Worm (Caenorhabditis elegans): Measurements from ENCODE around the gene C46A5.4.

The C46A5.4 gene

ce11 chrIV:7736616-7737015 is 20.5 kb downstream of the C46A5.4 start:
- TF ChIP-seq ama-1 (optimal IDR thresholded peaks at IDR 0.05) (no peak), unc-130 (tag; optimal IDR thresholded peaks at IDR 0.05) (no peak), elt-2 (tag; optimal IDR thresholded peaks at IDR 0.05) (no peak), tbx-2 (tag; optimal IDR thresholded peaks at IDR 0.05) (peak; percentile 39), egl-13 (tag; optimal IDR thresholded peaks at IDR 0.05) (no peak), hlh-17 (GFP tag; optimal IDR thresholded peaks at IDR 0.05; ENCODE audit: borderline replicate concordance) (no peak), fos-1 (tag; optimal IDR thresholded peaks at IDR 0.05) (no peak), dpl-1 (GFP tag; optimal IDR thresholded peaks at IDR 0.05) (no peak), unc-30 (tag; optimal IDR thresholded peaks at IDR 0.05) (no peak), unc-86 (tag; optimal IDR thresholded peaks at IDR 0.05) (no peak), irx-1 (tag; optimal IDR thresholded peaks at IDR 0.05) (no peak), unc-62 (GFP tag; optimal IDR thresholded peaks at IDR 0.05) (no peak), grh-1 (GFP tag; IDR thresholded peaks at IDR 0.05) (no peak), lin-14 (GFP tag; optimal IDR thresholded peaks at IDR 0.05) (peak; percentile 66), nhr-84 (tag; optimal IDR thresholded peaks at IDR 0.05) (no peak)

ce11 chrIV:7734619-7735018 is 22.5 kb downstream of the C46A5.4 start, which contains the start of gene clx-1:
Gene clx-1, plus strand, starts transcription at chrIV:7734648.
- TF ChIP-seq fkh-4 (tag; optimal IDR thresholded peaks at IDR 0.05; ENCODE audit: borderline replicate concordance) (no peak), dsc-1 (tag; optimal IDR thresholded peaks at IDR 0.05) (no peak), grh-1 (GFP tag; IDR thresholded peaks at IDR 0.05) (no peak), efl-1 (optimal IDR thresholded peaks at IDR 0.05) (no peak), efl-1 (GFP tag; optimal IDR thresholded peaks at IDR 0.05 in 1 of 2) (no peak), nhr-237 (tag; optimal IDR thresholded peaks at IDR 0.05) (no peak), nhr-11 (tag; optimal IDR thresholded peaks at IDR 0.05) (no peak)

DNA sequence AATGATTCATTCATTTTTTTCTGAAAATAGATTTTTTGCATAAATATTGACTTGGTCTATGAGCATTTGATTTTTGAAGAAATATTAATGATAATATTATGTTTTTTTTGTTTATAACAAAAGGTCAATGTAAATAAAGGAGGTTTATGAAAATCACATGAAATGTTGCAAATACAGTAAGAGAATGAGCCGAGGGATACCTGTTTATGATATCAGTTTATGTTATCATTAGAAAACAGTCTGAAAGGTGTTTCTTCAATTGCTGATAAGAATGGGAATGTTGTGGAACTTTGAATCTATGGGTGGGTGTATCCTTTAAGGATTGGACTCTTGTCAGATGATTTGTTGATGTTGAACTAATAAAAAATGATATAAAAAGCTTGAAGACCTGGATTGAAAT is 23.0 kb downstream of the C46A5.4 start:
- no peak for TF ChIP-seq nhr-85 (tag)
- no peak for TF ChIP-seq alr-1 (tag; optimal IDR thresholded peaks at IDR 0.05; ENCODE audit: borderline replicate concordance)
- no peak for TF ChIP-seq zip-4 (GFP tag; optimal IDR thresholded peaks at IDR 0.05)
- TF ChIP-seq nhr-20 (tag; optimal IDR thresholded peaks at IDR 0.05) = no peak
- TF ChIP-seq lir-3 (tag; optimal IDR thresholded peaks at IDR 0.05; ENCODE audit: poor library complexity) = no peak
- TF ChIP-seq tbx-2 (tag; optimal IDR thresholded peaks at IDR 0.05) = no peak
- no peak for TF ChIP-seq dsc-1 (tag; optimal IDR thresholded peaks at IDR 0.05)
- TF ChIP-seq swsn-7 (tag; optimal IDR thresholded peaks at IDR 0.05) = no peak
- TF ChIP-seq ceh-82 (tag; optimal IDR thresholded peaks at IDR 0.05) = no peak
- TF ChIP-seq mab-9 (GFP tag; IDR thresholded peaks at IDR 0.05) = no peak
- TF ChIP-seq lin-13 (GFP tag; optimal IDR thresholded peaks at IDR 0.05) = no peak
- TF ChIP-seq lin-15B (tag; optimal IDR thresholded peaks at IDR 0.05) = no peak
- no peak for TF ChIP-seq aha-1 (tag; optimal IDR thresholded peaks at IDR 0.05)
- no peak for TF ChIP-seq rnt-1 (tag; optimal IDR thresholded peaks at IDR 0.05)
- no peak for TF ChIP-seq blmp-1 (tag; optimal IDR thresholded peaks at IDR 0.05)
- no peak for TF ChIP-seq irx-1 (tag; optimal IDR thresholded peaks at IDR 0.05)
- TF ChIP-seq fkh-8 (tag; optimal IDR thresholded peaks at IDR 0.05) = no peak

DNA sequence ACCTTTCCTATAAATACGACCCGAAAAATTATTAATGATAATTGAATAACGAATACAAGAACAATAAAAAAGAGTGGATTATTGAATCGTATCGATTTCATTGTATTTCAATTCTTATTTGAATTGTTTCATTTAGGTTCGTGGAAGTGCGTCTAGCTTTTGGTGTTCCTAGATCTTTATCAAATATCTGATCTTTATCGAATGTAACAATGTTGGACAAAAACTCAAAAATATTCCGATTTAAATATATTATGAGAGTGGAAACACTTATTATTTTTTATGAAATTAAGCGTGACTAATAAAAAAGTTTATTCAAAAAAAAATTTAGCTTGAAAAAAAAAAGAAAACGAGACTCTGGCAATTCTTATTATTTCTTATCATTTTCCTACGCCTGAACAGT is 25.2 kb downstream of the C46A5.4 start, which contains the start of the genes C50F7.9 and C50F7.3:
C50F7.9 (minus strand) TSS at position 101 of the 400 bp plus-strand sequence.
C50F7.3 (plus strand) TSS at position 370 of the 400 bp plus-strand sequence.
- TF ChIP-seq unc-30 (tag; optimal IDR thresholded peaks at IDR 0.05) (no peak), hlh-4 (tag; optimal IDR thresholded peaks at IDR 0.05) (no peak), blmp-1 (tag; optimal IDR thresholded peaks at IDR 0.05) (no peak), sptf-1 (tag; optimal IDR thresholded peaks at IDR 0.05) (no peak), grh-1 (GFP tag; IDR thresholded peaks at IDR 0.05) (no peak), lir-3 (tag; optimal IDR thresholded peaks at IDR 0.05; ENCODE audit: poor library complexity) (no peak), lin-35 (GFP tag; optimal IDR thresholded peaks at IDR 0.05) (no peak), ceh-82 (tag; optimal IDR thresholded peaks at IDR 0.05) (no peak), fos-1 (tag; optimal IDR thresholded peaks at IDR 0.05) (no peak), nhr-47 (tag; optimal IDR thresholded peaks at IDR 0.05) (no peak), rnt-1 (tag; optimal IDR thresholded peaks at IDR 0.05) (no peak), elt-3 (tag; optimal IDR thresholded peaks at IDR 0.05) (no peak), nhr-11 (tag; optimal IDR thresholded peaks at IDR 0.05) (no peak), C34B4.2 (tag; optimal IDR thresholded peaks at IDR 0.05) (no peak), egl-27 (tag; optimal IDR thresholded peaks at IDR 0.05) (no peak), aly-2 (tag; optimal IDR thresholded peaks at IDR 0.05) (no peak)
